Fruit fly (Drosophila melanogaster) whole organism, prepupa: ENCODE data around the gene Tm2.

Source experiments
- CG10631 ChIP-seq: fragments of 200-800 bp; sonication (Bioruptor generic); optimal IDR thresholded peaks from 2 replicates; lab custom pipeline; 2016; ENCODE audit warnings: missing biosample characterization, missing genetic modification characterization
- CG10669 ChIP-seq: fragments of 200-800 bp; sonication (Bioruptor generic); optimal IDR thresholded peaks from 3 replicates; lab custom pipeline; 2018; ENCODE audit warnings: missing biosample characterization, mild to moderate bottlenecking, missing genetic modification characterization, moderate library complexity
- CG11762 ChIP-seq: fragments of 200-800 bp; sonication (Bioruptor generic); optimal IDR thresholded peaks from 3 replicates; lab custom pipeline; 2016; ENCODE audit warnings: missing biosample characterization, missing genetic modification characterization; ENCODE audit not compliant: insufficient read depth
- CG11902 ChIP-seq: fragments of 200-800 bp; sonication (Bioruptor generic); optimal IDR thresholded peaks from 3 replicates; lab custom pipeline; 2016; ENCODE audit warnings: missing biosample characterization, missing genetic modification characterization
- CG15336 ChIP-seq: fragments of 200-800 bp; sonication (Bioruptor generic); IDR thresholded peaks from 2 replicates; pipeline ENCODE4 v1.3.6; 2022; ENCODE audit warnings: missing biosample characterization, missing genetic modification characterization
- CG1621 ChIP-seq: fragments of 200-800 bp; sonication (Bioruptor generic); optimal IDR thresholded peaks from 3 replicates; lab custom pipeline; 2018; ENCODE audit warnings: missing biosample characterization, mild to moderate bottlenecking, missing genetic modification characterization
- CG16779 ChIP-seq: fragments of 200-800 bp; sonication (Bioruptor generic); optimal IDR thresholded peaks from 3 replicates; lab custom pipeline; 2017; ENCODE audit warnings: missing biosample characterization, mild to moderate bottlenecking, missing genetic modification characterization
- CG3032 ChIP-seq: fragments of 200-800 bp; optimal IDR thresholded peaks from 2 replicates; lab custom pipeline; 2019; ENCODE audit warnings: missing biosample characterization, mild to moderate bottlenecking, missing genetic modification characterization, moderate library complexity
- CG31627 ChIP-seq: fragments of 200-800 bp; sonication (Bioruptor generic); optimal IDR thresholded peaks from 3 replicates; lab custom pipeline; 2016; ENCODE audit warnings: missing biosample characterization, missing genetic modification characterization
- CG32006 ChIP-seq: fragments of 200-800 bp; sonication (Bioruptor generic); optimal IDR thresholded peaks from 3 replicates; lab custom pipeline; 2017; ENCODE audit warnings: missing biosample characterization, mild to moderate bottlenecking, missing genetic modification characterization
- CG3919 ChIP-seq: fragments of 200-800 bp; sonication (Bioruptor generic); optimal IDR thresholded peaks from 3 replicates; lab custom pipeline; 2016; ENCODE audit warnings: missing biosample characterization, missing genetic modification characterization
- CG4318 ChIP-seq: fragments of 200-800 bp; sonication (Bioruptor generic); optimal IDR thresholded peaks from 3 replicates; lab custom pipeline; 2017; ENCODE audit warnings: missing biosample characterization, mild to moderate bottlenecking, missing genetic modification characterization
- CG6163 ChIP-seq: fragments of 200-800 bp; sonication (Bioruptor generic); IDR thresholded peaks from 3 replicates; pipeline ENCODE4 v1.3.6; 2022; ENCODE audit warnings: missing biosample characterization, missing genetic modification characterization
- CG6276 ChIP-seq: fragments of 200-800 bp; sonication (Bioruptor generic); optimal IDR thresholded peaks from 2 replicates; lab custom pipeline; 2017; ENCODE audit warnings: missing biosample characterization, mild to moderate bottlenecking, missing genetic modification characterization
- CG6792 ChIP-seq: fragments of 200-800 bp; sonication (Bioruptor generic); optimal IDR thresholded peaks from 3 replicates; lab custom pipeline; 2016; ENCODE audit warnings: missing biosample characterization, missing genetic modification characterization
- CG6854 ChIP-seq: fragments of 200-800 bp; sonication (Bioruptor generic); optimal IDR thresholded peaks from 2 replicates; lab custom pipeline; 2017; ENCODE audit warnings: missing biosample characterization, mild to moderate bottlenecking, missing genetic modification characterization
- CG8632 ChIP-seq: fragments of 200-800 bp; sonication (Bioruptor generic); optimal IDR thresholded peaks from 3 replicates; lab custom pipeline; 2016; ENCODE audit warnings: missing biosample characterization, missing genetic modification characterization
- CG9139 ChIP-seq: fragments of 200-800 bp; sonication (Bioruptor generic); optimal IDR thresholded peaks from 3 replicates; lab custom pipeline; 2017; ENCODE audit warnings: missing biosample characterization, mild to moderate bottlenecking, missing genetic modification characterization
- Eip78C ChIP-seq: fragments of 200-800 bp; sonication (Bioruptor generic); peaks from one replicate; lab custom pipeline; 2016; ENCODE audit warnings: missing biosample characterization, missing genetic modification characterization
- Eip93F ChIP-seq: fragments of 200-800 bp; sonication (Bioruptor generic); optimal IDR thresholded peaks from 2 replicates; lab custom pipeline; 2016; ENCODE audit warnings: missing biosample characterization, mild to moderate bottlenecking, missing genetic modification characterization
- Ets21C ChIP-seq: fragments of 200-800 bp; sonication (Bioruptor generic); optimal IDR thresholded peaks from 3 replicates; lab custom pipeline; 2016; ENCODE audit warnings: missing biosample characterization, missing genetic modification characterization
- Gug ChIP-seq: fragments of 200-800 bp; sonication (Bioruptor generic); IDR thresholded peaks from 2 replicates; pipeline ENCODE4 v1.3.6; 2022; ENCODE audit warnings: missing biosample characterization, missing genetic modification characterization
- Hr38 ChIP-seq: sonication (Bioruptor generic); optimal IDR thresholded peaks from 2 replicates; lab custom pipeline; 2016; ENCODE audit warnings: missing biosample characterization, missing genetic modification characterization
- Hr39 ChIP-seq: fragments of 200-800 bp; sonication (Bioruptor generic); optimal IDR thresholded peaks from 2 replicates; lab custom pipeline; 2016; ENCODE audit warnings: missing biosample characterization, missing genetic modification characterization
- Hr4 ChIP-seq: fragments of 200-800 bp; sonication (Bioruptor generic); optimal IDR thresholded peaks from 3 replicates; lab custom pipeline; 2016; ENCODE audit warnings: missing biosample characterization, missing genetic modification characterization
- Lpt ChIP-seq: fragments of 200-800 bp; sonication (Bioruptor generic); optimal IDR thresholded peaks from 3 replicates; lab custom pipeline; 2016; ENCODE audit warnings: missing biosample characterization, missing genetic modification characterization
- Smox ChIP-seq: fragments of 200-800 bp; sonication (Bioruptor generic); optimal IDR thresholded peaks from 3 replicates; lab custom pipeline; 2016; ENCODE audit warnings: missing biosample characterization, missing genetic modification characterization
- Sox102F ChIP-seq: fragments of 200-800 bp; sonication (Bioruptor generic); optimal IDR thresholded peaks from 2 replicates; lab custom pipeline; 2016; ENCODE audit warnings: missing biosample characterization, mild to moderate bottlenecking, missing genetic modification characterization
- Sox15 ChIP-seq: fragments of 200-800 bp; sonication (Bioruptor generic); optimal IDR thresholded peaks from 3 replicates; lab custom pipeline; 2016; ENCODE audit warnings: missing biosample characterization, missing genetic modification characterization
- achi ChIP-seq: fragments of 200-800 bp; sonication (Bioruptor generic); optimal IDR thresholded peaks from 3 replicates; lab custom pipeline; 2016; ENCODE audit warnings: missing biosample characterization, missing genetic modification characterization
- acj6 ChIP-seq: fragments of 200-800 bp; sonication (Bioruptor generic); optimal IDR thresholded peaks from 3 replicates; lab custom pipeline; 2016; ENCODE audit warnings: missing biosample characterization, missing genetic modification characterization
- eg ChIP-seq: fragments of 200-800 bp; sonication (Bioruptor generic); IDR thresholded peaks from 3 replicates; pipeline ENCODE4 v1.3.6; 2022; ENCODE audit warnings: missing biosample characterization, missing genetic modification characterization
- esn ChIP-seq: fragments of 200-800 bp; sonication (Bioruptor generic); optimal IDR thresholded peaks from 2 replicates; lab custom pipeline; 2016; ENCODE audit warnings: missing biosample characterization, mild to moderate bottlenecking, missing genetic modification characterization, moderate library complexity
- fd59A ChIP-seq: fragments of 200-800 bp; sonication (Bioruptor generic); optimal IDR thresholded peaks from 2 replicates; lab custom pipeline; 2017; ENCODE audit warnings: missing biosample characterization, mild to moderate bottlenecking, missing genetic modification characterization, missing genetic modification reagents
- fd85E ChIP-seq: fragments of 200-800 bp; sonication (Bioruptor generic); optimal IDR thresholded peaks from 3 replicates; lab custom pipeline; 2016; ENCODE audit warnings: missing biosample characterization, missing genetic modification characterization
- lz ChIP-seq: fragments of 200-800 bp; sonication (Bioruptor generic); optimal IDR thresholded peaks from 3 replicates; lab custom pipeline; 2016; ENCODE audit warnings: missing biosample characterization, missing genetic modification characterization
- salr ChIP-seq, 2 experiments: fragments of 200-800 bp; sonication (Bioruptor generic); optimal IDR thresholded peaks; 3 replicates each; lab custom pipeline; 2016 to 2018; ENCODE audit warnings: missing biosample characterization in 2 of 2, missing genetic modification characterization in 2 of 2, mild to moderate bottlenecking in 1 of 2
- spab ChIP-seq: fragments of 200-800 bp; sonication (Bioruptor generic); optimal IDR thresholded peaks from 2 replicates; lab custom pipeline; 2017; ENCODE audit warnings: missing biosample characterization, mild to moderate bottlenecking, missing genetic modification characterization, missing genetic modification reagents
- ss ChIP-seq, 2 experiments: fragments of 200-800 bp; sonication (Bioruptor generic); optimal IDR thresholded peaks; 2 replicates in 1 of 2; 3 replicates in 1 of 2; lab custom pipeline; 2017 to 2018; ENCODE audit warnings: mild to moderate bottlenecking in 2 of 2, missing biosample characterization in 2 of 2, missing genetic modification characterization in 2 of 2, moderate library complexity in 1 of 2
- svp ChIP-seq: fragments of 200-800 bp; sonication (Bioruptor generic); peaks from one replicate; lab custom pipeline; 2016; ENCODE audit warnings: missing biosample characterization, missing genetic modification characterization
- topi ChIP-seq: fragments of 200-800 bp; sonication (Bioruptor generic); optimal IDR thresholded peaks from 3 replicates; lab custom pipeline; 2016; ENCODE audit warnings: missing biosample characterization, missing genetic modification characterization
- vri ChIP-seq: fragments of 200-800 bp; sonication (Bioruptor generic); optimal IDR thresholded peaks from 3 replicates; lab custom pipeline; 2016; ENCODE audit warnings: missing biosample characterization, mild to moderate bottlenecking, missing genetic modification characterization

Gene Tm2

dm6 chr3R:15332994-15333393, 23.0 kb downstream of the Tm2 start, which contains the start of the genes Fkbp39 and Cyfip:
Gene Fkbp39, minus strand, starts transcription at chr3R:15333133.
Gene Cyfip, plus strand, starts transcription at chr3R:15333266.
- no peak for TF ChIP-seq ss (GFP tag; optimal IDR thresholded peaks at IDR 0.05; lab: Kevin White, UChicago)
- TF ChIP-seq CG31627 (GFP tag; lab: Kevin White, UChicago) = peak; percentile 13
- TF ChIP-seq CG11762 (GFP tag; lab: Kevin White, UChicago) = no peak
- no peak for TF ChIP-seq vri (GFP tag; lab: Kevin White, UChicago)
- no peak for TF ChIP-seq svp (GFP tag; lab: Kevin White, UChicago)
- TF ChIP-seq CG32006 (GFP tag; lab: Kevin White, UChicago) = no peak
- no peak for TF ChIP-seq Sox102F (GFP tag; lab: Kevin White, UChicago)
- no peak for TF ChIP-seq Hr4 (GFP tag; lab: Kevin White, UChicago)
- TF ChIP-seq CG3032 (tag; lab: Kevin White, UChicago) = peak; percentile 27
- TF ChIP-seq CG8632 (GFP tag; lab: Kevin White, UChicago) = no peak
- TF ChIP-seq CG9139 (GFP tag; lab: Kevin White, UChicago) = no peak
- TF ChIP-seq CG4318 (GFP tag; lab: Kevin White, UChicago) = no peak
- TF ChIP-seq Ets21C (GFP tag; lab: Kevin White, UChicago) = no peak
- no peak for TF ChIP-seq salr (GFP tag; optimal IDR thresholded peaks at IDR 0.05; lab: Kevin White, UChicago)
- TF ChIP-seq Hr38 (GFP tag; lab: Kevin White, UChicago) = no peak
- TF ChIP-seq CG10631 (GFP tag; lab: Kevin White, UChicago) = no peak
- no peak for TF ChIP-seq topi (GFP tag; lab: Kevin White, UChicago)
- no peak for TF ChIP-seq CG11902 (GFP tag; lab: Kevin White, UChicago)
- TF ChIP-seq CG6276 (GFP tag; lab: Kevin White, UChicago) = no peak
- TF ChIP-seq CG6792 (GFP tag; lab: Kevin White, UChicago) = no peak
- peak; percentile 11 for TF ChIP-seq esn
- TF ChIP-seq CG16779 = no peak
- TF ChIP-seq Lpt (GFP tag; lab: Kevin White, UChicago) = no peak
- TF ChIP-seq Sox15 (GFP tag; lab: Kevin White, UChicago) = no peak
- no peak for TF ChIP-seq Eip93F (GFP tag; lab: Kevin White, UChicago)
- TF ChIP-seq eg (GFP tag; lab: Robert Waterston, UW) = no peak
- peak; percentile 95 for TF ChIP-seq CG1621 (tag; lab: Kevin White, UChicago)
- no peak for TF ChIP-seq fd59A (GFP tag; lab: Kevin White, UChicago)
- no peak for TF ChIP-seq Hr39
- no peak for TF ChIP-seq CG10669 (GFP tag; lab: Kevin White, UChicago)
- no peak for TF ChIP-seq Eip78C
- no peak for TF ChIP-seq CG3919 (GFP tag; lab: Kevin White, UChicago)
- TF ChIP-seq acj6 (GFP tag; lab: Kevin White, UChicago) = no peak
- TF ChIP-seq achi (GFP tag; lab: Kevin White, UChicago) = no peak
- TF ChIP-seq spab (GFP tag; lab: Kevin White, UChicago) = no peak
- TF ChIP-seq Smox (GFP tag; lab: Kevin White, UChicago) = no peak
- TF ChIP-seq fd85E (GFP tag; lab: Kevin White, UChicago) = no peak
- TF ChIP-seq CG6163 (GFP tag; lab: Robert Waterston, UW) = 0 out of 3 replicates have a peak, but pooled peaks have one; percentile 18
- peak; percentile 21 for TF ChIP-seq CG6854
- TF ChIP-seq Gug (GFP tag; lab: Robert Waterston, UW) = no peak
- no peak for TF ChIP-seq CG15336

dm6 chr3R:15339111-15339510, 29.1 kb downstream of the Tm2 start:
- TF ChIP-seq lz = no peak
- TF ChIP-seq ss (GFP tag; optimal IDR thresholded peaks at IDR 0.05; lab: Kevin White, UChicago) = no peak
- TF ChIP-seq, all 60 proteins: peak for 0
